Worm (Caenorhabditis elegans): ENCODE data around the gene daf-22.
"Not testable (repeated sequence)": the region's sequence is repeated elsewhere in the genome, so short reads cannot be mapped to it uniquely, and the experiment has no call there.

Gene daf-22

ce11 chrII:12457275-12457674 lies 31.8 kb upstream of the daf-22 start, which contains the start of gene sre-38:
Gene sre-38 (plus strand): TSS chrII:12457575.
- TF ChIP-seq tbx-11 (GFP tag; IDR thresholded peaks at IDR 0.05) (no peak), ama-1 (optimal IDR thresholded peaks at IDR 0.05) (no peak), hmbx-1 (tag; optimal IDR thresholded peaks at IDR 0.05) (no peak), tbx-37 (GFP tag; conservative IDR thresholded peaks at IDR 0.05) (no peak), pes-1 (GFP tag; IDR thresholded peaks at IDR 0.05) (no peak), scrt-1 (GFP tag; IDR thresholded peaks at IDR 0.05) (no peak), ets-7 (tag; optimal IDR thresholded peaks at IDR 0.05) (no peak), sea-1 (GFP tag; conservative IDR thresholded peaks at IDR 0.05) (no peak), B0310.2 (tag; optimal IDR thresholded peaks at IDR 0.05) (no peak), tra-4 (tag; optimal IDR thresholded peaks at IDR 0.05) (no peak)

DNA sequence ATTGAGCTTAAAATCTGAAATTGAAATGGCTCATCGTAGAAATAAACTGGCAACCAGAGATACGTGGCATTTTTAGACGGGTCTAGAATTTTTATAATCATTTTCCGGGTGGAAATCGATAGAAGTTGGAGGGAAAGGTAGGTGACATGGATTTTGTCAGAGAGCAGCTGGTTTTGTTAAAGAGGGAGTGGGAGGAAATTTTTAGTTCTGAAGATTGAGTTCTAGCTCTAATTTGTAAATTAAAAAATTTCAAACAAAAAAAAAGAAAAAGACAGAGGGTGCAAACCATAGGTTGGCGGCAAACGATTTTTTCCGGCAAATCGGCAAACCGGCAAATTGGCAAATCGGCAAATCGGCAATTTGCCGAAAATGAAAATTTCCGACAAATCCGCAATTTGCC lies 31.1 kb upstream of the daf-22 start, which contains the start of gene sre-32:
TSS of gene sre-32 (minus strand) at position 101 of the 400 bp plus-strand sequence.
- no peak for TF ChIP-seq hmg-4 (GFP tag; optimal IDR thresholded peaks at IDR 0.05)

- TF ChIP-seq F13C5.2 (tag; optimal IDR thresholded peaks at IDR 0.05) (no peak), ceh-13 (GFP tag; optimal IDR thresholded peaks at IDR 0.05) (no peak), B0310.2 (tag; optimal IDR thresholded peaks at IDR 0.05) (no peak), tra-4 (tag; optimal IDR thresholded peaks at IDR 0.05) (no peak), ceh-36 (tag; optimal IDR thresholded peaks at IDR 0.05) (no peak), pes-1 (GFP tag; IDR thresholded peaks at IDR 0.05) (no peak), aly-1 (tag; optimal IDR thresholded peaks at IDR 0.05) (no peak), tbx-11 (GFP tag; IDR thresholded peaks at IDR 0.05) (no peak), ama-1 (optimal IDR thresholded peaks at IDR 0.05) (no peak), scrt-1 (GFP tag; IDR thresholded peaks at IDR 0.05) (no peak), flt-1 (GFP tag; IDR thresholded peaks at IDR 0.05) (no peak), hnd-1 (tag; optimal IDR thresholded peaks at IDR 0.05) (no peak), hmbx-1 (tag; optimal IDR thresholded peaks at IDR 0.05) (no peak), hmg-4 (GFP tag; optimal IDR thresholded peaks at IDR 0.05) (no peak), tbx-37 (GFP tag; conservative IDR thresholded peaks at IDR 0.05) (no peak)
These were observed 27.4 kb upstream of the daf-22 start, which contains the start of the genes sre-35 and sre-33 for ce11 chrII:12452754-12453352. Gene sre-35 (minus strand): TSS chrII:12452854. Gene sre-33 (plus strand): TSS chrII:12453302.

- TF ChIP-seq hmbx-1 (tag; optimal IDR thresholded peaks at IDR 0.05) (no peak), tbx-37 (GFP tag; conservative IDR thresholded peaks at IDR 0.05) (no peak), B0310.2 (tag; optimal IDR thresholded peaks at IDR 0.05) (no peak), ceh-13 (GFP tag; optimal IDR thresholded peaks at IDR 0.05) (no peak), flt-1 (GFP tag; IDR thresholded peaks at IDR 0.05) (no peak), scrt-1 (GFP tag; IDR thresholded peaks at IDR 0.05) (no peak), aly-1 (tag; optimal IDR thresholded peaks at IDR 0.05) (no peak), sea-1 (GFP tag; conservative IDR thresholded peaks at IDR 0.05) (no peak), ama-1 (optimal IDR thresholded peaks at IDR 0.05) (no peak), tbx-11 (GFP tag; IDR thresholded peaks at IDR 0.05) (no peak), F13C5.2 (tag; optimal IDR thresholded peaks at IDR 0.05) (no peak)
These were observed 24.4 kb upstream of the daf-22 start, which contains the start of gene sre-34 for ce11 chrII:12449849-12450248. Gene sre-34 (plus strand): TSS chrII:12450149.

- TF ChIP-seq tbx-37 (GFP tag; conservative IDR thresholded peaks at IDR 0.05) (no peak), tra-4 (tag; optimal IDR thresholded peaks at IDR 0.05) (no peak), ceh-13 (GFP tag; optimal IDR thresholded peaks at IDR 0.05) (no peak), hmbx-1 (tag; optimal IDR thresholded peaks at IDR 0.05) (no peak), ets-7 (tag; optimal IDR thresholded peaks at IDR 0.05) (no peak), flt-1 (GFP tag; IDR thresholded peaks at IDR 0.05) (no peak)
These were observed 22.7 kb upstream of the daf-22 start, which contains the start of gene srh-27 for ce11 chrII:12448241-12448640. Gene srh-27 (plus strand): TSS chrII:12448541.

ce11 chrII:12444679-12445376 lies 19.3 kb upstream of the daf-22 start, which contains the start of the genes W05H5.1 and pitr-6:
Gene W05H5.1 (minus strand): TSS chrII:12444779.
Gene pitr-6 (plus strand): TSS chrII:12445326.
- no peak for TF ChIP-seq scrt-1 (GFP tag; IDR thresholded peaks at IDR 0.05)
- no peak for TF ChIP-seq hmbx-1 (tag; optimal IDR thresholded peaks at IDR 0.05)
- TF ChIP-seq tbx-37 (GFP tag; conservative IDR thresholded peaks at IDR 0.05), result no peak
- TF ChIP-seq ama-1 (optimal IDR thresholded peaks at IDR 0.05), result no peak
- TF ChIP-seq ceh-13 (GFP tag; optimal IDR thresholded peaks at IDR 0.05), result no peak
- TF ChIP-seq hnd-1 (tag; optimal IDR thresholded peaks at IDR 0.05), result no peak
- no peak for TF ChIP-seq F13C5.2 (tag; optimal IDR thresholded peaks at IDR 0.05)
- no peak for TF ChIP-seq hmg-4 (GFP tag; optimal IDR thresholded peaks at IDR 0.05)
- no peak for TF ChIP-seq tra-4 (tag; optimal IDR thresholded peaks at IDR 0.05)
- TF ChIP-seq pes-1 (GFP tag; IDR thresholded peaks at IDR 0.05), result no peak
- no peak for TF ChIP-seq tbx-11 (GFP tag; IDR thresholded peaks at IDR 0.05)
- no peak for TF ChIP-seq flt-1 (GFP tag; IDR thresholded peaks at IDR 0.05)
- TF ChIP-seq ceh-36 (tag; optimal IDR thresholded peaks at IDR 0.05), result no peak
- no peak for TF ChIP-seq B0310.2 (tag; optimal IDR thresholded peaks at IDR 0.05)
- TF ChIP-seq aly-1 (tag; optimal IDR thresholded peaks at IDR 0.05), result no peak
- TF ChIP-seq ets-7 (tag; optimal IDR thresholded peaks at IDR 0.05), result no peak
- TF ChIP-seq sea-1 (GFP tag; conservative IDR thresholded peaks at IDR 0.05), result no peak

DNA sequence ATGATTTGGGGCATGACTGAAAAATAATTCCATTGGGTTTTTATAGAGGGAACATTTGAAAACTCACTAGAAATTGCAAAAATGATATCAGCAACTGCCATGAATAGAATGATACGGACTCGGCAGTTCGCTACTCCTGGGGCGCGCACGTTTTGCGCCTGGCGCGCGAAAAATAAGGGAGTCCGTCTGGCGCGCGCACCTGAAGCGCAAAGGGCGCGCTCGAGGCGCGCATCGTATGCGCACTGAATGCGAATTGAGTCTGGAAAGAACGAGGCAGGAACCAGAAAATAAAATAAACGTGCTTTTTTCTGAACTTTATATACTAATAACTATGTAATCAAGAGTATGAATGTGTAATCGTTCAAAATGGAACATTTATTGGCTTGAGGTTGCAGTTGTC lies 15.7 kb upstream of the daf-22 start, which contains the start of gene Y57A10C.10:
TSS of gene Y57A10C.10 (minus strand) at position 101 of the 400 bp plus-strand sequence.
- not testable (repeated sequence) for TF ChIP-seq B0310.2 (tag; optimal IDR thresholded peaks at IDR 0.05); ceh-13 (GFP tag; optimal IDR thresholded peaks at IDR 0.05); flt-1 (GFP tag; IDR thresholded peaks at IDR 0.05)

All from whole organism, early embryonic.